Worm (Caenorhabditis elegans) whole organism, mixed stage, embryonic: ENCODE data around the gene Y39A3B.1.

Experiments
- M03D4.4 ChIP-seq: sonication (generic microtip); optimal IDR thresholded peaks from 2 replicates; lab custom pipeline; 2017; ENCODE audit warnings: mild to moderate bottlenecking, missing genetic modification characterization, missing compliant biosample characterization
- bed-3 ChIP-seq: fragments of 200-800 bp; sonication (Bioruptor generic); optimal IDR thresholded peaks from 3 replicates; lab custom pipeline; 2018; ENCODE audit warnings: mild to moderate bottlenecking, missing genetic modification characterization, moderate library complexity, missing compliant biosample characterization
- blmp-1 ChIP-seq: fragments of 150-350 bp; optimal IDR thresholded peaks from 2 replicates; lab custom pipeline; 2014; ENCODE audit warnings: missing biosample characterization, missing genetic modification characterization
- ceh-39 ChIP-seq: fragments of 150-350 bp; optimal IDR thresholded peaks from 2 replicates; lab custom pipeline; 2014; ENCODE audit warnings: missing biosample characterization, missing genetic modification characterization
- ceh-43 ChIP-seq: fragments of 200-800 bp; sonication (Bioruptor generic); optimal IDR thresholded peaks from 2 replicates; lab custom pipeline; 2018; ENCODE audit warnings: mild to moderate bottlenecking, missing genetic modification characterization, moderate library complexity, missing compliant biosample characterization
- ceh-83 ChIP-seq: fragments of 200-800 bp; sonication (Bioruptor generic); optimal IDR thresholded peaks from 2 replicates; lab custom pipeline; 2018; ENCODE audit warnings: mild to moderate bottlenecking, missing genetic modification characterization, missing compliant biosample characterization
- ces-1 ChIP-seq: fragments of 150-350 bp; optimal IDR thresholded peaks from 2 replicates; lab custom pipeline; 2014; ENCODE audit warnings: missing biosample characterization, missing genetic modification reagents, missing genetic modification characterization
- cnd-1 ChIP-seq: fragments of 200-800 bp; sonication (Bioruptor generic); optimal IDR thresholded peaks from 2 replicates; lab custom pipeline; 2018; ENCODE audit warnings: mild to moderate bottlenecking, missing genetic modification characterization, missing compliant biosample characterization
- drap-1 ChIP-seq: fragments of 200-800 bp; sonication (Bioruptor generic); optimal IDR thresholded peaks from 3 replicates; lab custom pipeline; 2018; ENCODE audit warnings: mild to moderate bottlenecking, missing genetic modification characterization, missing compliant biosample characterization
- elt-3 ChIP-seq: fragments of 150-350 bp; optimal IDR thresholded peaks from 2 replicates; lab custom pipeline; 2014; ENCODE audit warnings: missing biosample characterization, missing genetic modification characterization
- ham-2 ChIP-seq: fragments of 200-800 bp; sonication (Bioruptor generic); optimal IDR thresholded peaks from 2 replicates; lab custom pipeline; 2018; ENCODE audit warnings: mild to moderate bottlenecking, missing genetic modification characterization, missing compliant biosample characterization
- hlh-1 ChIP-seq: fragments of 150-350 bp; optimal IDR thresholded peaks from 2 replicates; lab custom pipeline; 2014; ENCODE audit warnings: missing biosample characterization, missing genetic modification reagents, missing genetic modification characterization
- lin-13 ChIP-seq: fragments of 150-350 bp; optimal IDR thresholded peaks from 2 replicates; lab custom pipeline; 2014; ENCODE audit warnings: missing biosample characterization, missing genetic modification characterization
- lin-32 ChIP-seq: fragments of 200-800 bp; sonication (Bioruptor generic); optimal IDR thresholded peaks from 2 replicates; lab custom pipeline; 2018; ENCODE audit warnings: mild to moderate bottlenecking, missing genetic modification characterization, missing compliant biosample characterization
- lsy-2 ChIP-seq: fragments of 150-350 bp; optimal IDR thresholded peaks from 2 replicates; lab custom pipeline; 2014; ENCODE audit warnings: missing biosample characterization, missing genetic modification characterization
- mab-5 ChIP-seq: fragments of 150-350 bp; optimal IDR thresholded peaks from 2 replicates; lab custom pipeline; 2014; ENCODE audit warnings: missing biosample characterization, missing genetic modification characterization
- mls-2 ChIP-seq: sonication (generic microtip); optimal IDR thresholded peaks from 2 replicates; lab custom pipeline; 2016; ENCODE audit warnings: mild to moderate bottlenecking, missing genetic modification characterization, moderate library complexity, missing compliant biosample characterization
- nhr-12 ChIP-seq: fragments of 150-350 bp; optimal IDR thresholded peaks from 2 replicates; lab custom pipeline; 2014; ENCODE audit warnings: missing biosample characterization, missing genetic modification characterization
- nhr-2 ChIP-seq: fragments of 150-350 bp; optimal IDR thresholded peaks from 2 replicates; lab custom pipeline; 2014; ENCODE audit warnings: missing biosample characterization, missing genetic modification characterization
- nhr-237 ChIP-seq: fragments of 150-350 bp; optimal IDR thresholded peaks from 2 replicates; lab custom pipeline; 2014; ENCODE audit warnings: missing biosample characterization, missing genetic modification characterization
- nhr-76 ChIP-seq: sonication (generic microtip); optimal IDR thresholded peaks from 2 replicates; lab custom pipeline; 2017; ENCODE audit warnings: missing biosample characterization, missing genetic modification characterization
- pha-4 ChIP-seq: fragments of 150-350 bp; optimal IDR thresholded peaks from 2 replicates; lab custom pipeline; 2018; ENCODE audit warnings: missing biosample characterization, missing genetic modification reagents, missing genetic modification characterization
- sem-2 ChIP-seq: fragments of 200-800 bp; sonication (Bioruptor generic); optimal IDR thresholded peaks from 2 replicates; lab custom pipeline; 2018; ENCODE audit warnings: mild to moderate bottlenecking, missing genetic modification characterization, missing compliant biosample characterization
- snpc-4 ChIP-seq: fragments of 150-350 bp; optimal IDR thresholded peaks from 2 replicates; lab custom pipeline; 2014; ENCODE audit warnings: missing biosample characterization, missing genetic modification characterization
- sptf-1 ChIP-seq: sonication (generic microtip); optimal IDR thresholded peaks from 2 replicates; lab custom pipeline; 2017; ENCODE audit warnings: mild to moderate bottlenecking, missing genetic modification characterization, moderate library complexity, missing compliant biosample characterization
- tbx-8 ChIP-seq: fragments of 200-800 bp; sonication (Bioruptor generic); optimal IDR thresholded peaks from 2 replicates; lab custom pipeline; 2018; ENCODE audit warnings: mild to moderate bottlenecking, missing genetic modification characterization, moderate library complexity, missing compliant biosample characterization
- unc-62 ChIP-seq: fragments of 150-350 bp; optimal IDR thresholded peaks from 2 replicates; lab custom pipeline; 2014; ENCODE audit warnings: missing biosample characterization, missing genetic modification reagents, missing genetic modification characterization
- zip-8 ChIP-seq: fragments of 150-350 bp; optimal IDR thresholded peaks from 2 replicates; lab custom pipeline; 2014; ENCODE audit warnings: missing biosample characterization, missing genetic modification characterization
- ztf-11 ChIP-seq: fragments of 150-350 bp; optimal IDR thresholded peaks from 2 replicates; lab custom pipeline; 2014; ENCODE audit warnings: missing biosample characterization, missing genetic modification characterization

Y39A3B.1 gene

ce11 chrIII:1987693-1988092, 18.1 kb upstream of the Y39A3B.1 start, which contains the start of gene Y39A3B.8:
Y39A3B.8 (plus strand) TSS chrIII:1987993.
- TF ChIP-seq hlh-1 (tag; lab: Kevin White, UChicago) (no peak), ces-1 (GFP tag; lab: Kevin White, UChicago) (no peak)

- TF ChIP-seq zip-8 (no peak), unc-62 (GFP tag; lab: Kevin White, UChicago) (no peak), bed-3 (GFP tag; lab: Kevin White, UChicago) (no peak), lin-32 (GFP tag; lab: Kevin White, UChicago) (no peak), nhr-12 (no peak), lsy-2 (tag; lab: Kevin White, UChicago) (no peak), drap-1 (GFP tag; lab: Kevin White, UChicago) (no peak), hlh-1 (tag; lab: Kevin White, UChicago) (no peak), ceh-83 (GFP tag; lab: Kevin White, UChicago) (no peak), blmp-1 (no peak), elt-3 (tag; lab: Kevin White, UChicago) (no peak), lin-13 (tag; lab: Kevin White, UChicago) (no peak), ztf-11 (tag; lab: Kevin White, UChicago) (no peak), nhr-2 (tag; lab: Kevin White, UChicago) (no peak), mls-2 (tag; lab: Kevin White, UChicago) (no peak)
Observed at ce11 chrIII:1989940-1990339, 15.9 kb upstream of the Y39A3B.1 start.

ce11 chrIII:1997569-1997968, 8.3 kb upstream of the Y39A3B.1 start, which contains the start of gene lgc-42:
lgc-42 (plus strand) TSS chrIII:1997869.
- no peak for TF ChIP-seq sem-2
- TF ChIP-seq lin-32 (GFP tag; lab: Kevin White, UChicago): no peak
- TF ChIP-seq pha-4 (tag; lab: Kevin White, UChicago): no peak
- TF ChIP-seq M03D4.4 (tag; lab: Kevin White, UChicago): no peak
- TF ChIP-seq bed-3 (GFP tag; lab: Kevin White, UChicago): no peak
- TF ChIP-seq ceh-39 (tag; lab: Kevin White, UChicago): no peak
- TF ChIP-seq zip-8: no peak
- no peak for TF ChIP-seq tbx-8 (GFP tag; lab: Kevin White, UChicago)
- no peak for TF ChIP-seq ceh-43
- no peak for TF ChIP-seq cnd-1 (tag; lab: Kevin White, UChicago)

- no peak for TF ChIP-seq nhr-2 (tag; lab: Kevin White, UChicago)
Observed at ce11 chrIII:2001210-2001609, 4.6 kb upstream of the Y39A3B.1 start.

ce11 chrIII:2006937-2007336, 1.1 kb downstream of the Y39A3B.1 start:
- no peak for TF ChIP-seq elt-3 (tag; lab: Kevin White, UChicago)
- no peak for TF ChIP-seq mls-2 (tag; lab: Kevin White, UChicago)
- no peak for TF ChIP-seq tbx-8 (GFP tag; lab: Kevin White, UChicago)
- no peak for TF ChIP-seq nhr-237 (tag; lab: Kevin White, UChicago)
- no peak for TF ChIP-seq hlh-1 (tag; lab: Kevin White, UChicago)
- TF ChIP-seq ztf-11 (tag; lab: Kevin White, UChicago): no peak
- TF ChIP-seq lin-13 (tag; lab: Kevin White, UChicago): no peak
- no peak for TF ChIP-seq M03D4.4 (tag; lab: Kevin White, UChicago)
- no peak for TF ChIP-seq ceh-43
- no peak for TF ChIP-seq lin-32 (GFP tag; lab: Kevin White, UChicago)
- TF ChIP-seq lsy-2 (tag; lab: Kevin White, UChicago): no peak
- no peak for TF ChIP-seq nhr-2 (tag; lab: Kevin White, UChicago)
- TF ChIP-seq blmp-1: no peak
- TF ChIP-seq ham-2: no peak
- no peak for TF ChIP-seq nhr-76
- TF ChIP-seq mab-5 (tag; lab: Kevin White, UChicago): no peak
- no peak for TF ChIP-seq drap-1 (GFP tag; lab: Kevin White, UChicago)
- TF ChIP-seq unc-62 (GFP tag; lab: Kevin White, UChicago): no peak
- no peak for TF ChIP-seq ceh-39 (tag; lab: Kevin White, UChicago)

ce11 chrIII:2008334-2008733, 2.5 kb downstream of the Y39A3B.1 start:
- no peak for TF ChIP-seq snpc-4
- TF ChIP-seq nhr-2 (tag; lab: Kevin White, UChicago): no peak
- TF ChIP-seq tbx-8 (GFP tag; lab: Kevin White, UChicago): no peak
- TF ChIP-seq ceh-39 (tag; lab: Kevin White, UChicago): no peak
- TF ChIP-seq nhr-237 (tag; lab: Kevin White, UChicago): no peak
- no peak for TF ChIP-seq nhr-76
- TF ChIP-seq sptf-1 (tag; lab: Kevin White, UChicago): no peak
- no peak for TF ChIP-seq ceh-83 (GFP tag; lab: Kevin White, UChicago)
- TF ChIP-seq M03D4.4 (tag; lab: Kevin White, UChicago): no peak
- no peak for TF ChIP-seq ham-2
- TF ChIP-seq hlh-1 (tag; lab: Kevin White, UChicago): no peak
- no peak for TF ChIP-seq sem-2
- TF ChIP-seq mab-5 (tag; lab: Kevin White, UChicago): no peak
- TF ChIP-seq, all 35 proteins: peak for 0
